Fruit fly (Drosophila melanogaster): ENCODE data around the gene CG17776.

Gene CG17776

dm6 chrX:2158668-2159163 is 25.8 kb upstream of the CG17776 start, which contains the start of gene wapl (continued):
- TF ChIP-seq sug (tag; optimal IDR thresholded peaks at IDR 0.05) = peak; percentile 49
- TF ChIP-seq tgo (GFP tag; IDR thresholded peaks at IDR 0.05) = no peak
- TF ChIP-seq CG15479 (GFP tag; optimal IDR thresholded peaks at IDR 0.05) = peak; percentile 51
- TF ChIP-seq Scr (GFP tag; IDR thresholded peaks at IDR 0.05; ENCODE audit: partially characterized antibody) = peak; percentile 94
- no peak for TF ChIP-seq tio (GFP tag; optimal IDR thresholded peaks at IDR 0.05)
- peak; percentile 69 for TF ChIP-seq CG14710 (tag; optimal IDR thresholded peaks at IDR 0.05)
- TF ChIP-seq Drgx (GFP tag; IDR thresholded peaks at IDR 0.05) = no peak
- peak; percentile 96 for TF ChIP-seq CG13287 (GFP tag; IDR thresholded peaks at IDR 0.05; ENCODE audit: partially characterized antibody)
- TF ChIP-seq CG10147 (GFP tag; optimal IDR thresholded peaks at IDR 0.05) = peak; percentile 25
- peak; percentile 95 for TF ChIP-seq pzg (GFP tag; optimal IDR thresholded peaks at IDR 0.05)
- TF ChIP-seq CG34224 (GFP tag; IDR thresholded peaks at IDR 0.05; ENCODE audit: partially characterized antibody) = peak; percentile 93
- peak; percentile 53; the same call in 1 of the 3 replicates for TF ChIP-seq Dbx (GFP tag; IDR thresholded peaks at IDR 0.05)
- peak; percentile 18 for TF ChIP-seq phol (tag; optimal IDR thresholded peaks at IDR 0.05)
- 0 out of 2 replicates have a peak, but pooled peaks have one; percentile 10 for TF ChIP-seq Ptx1 (GFP tag; IDR thresholded peaks at IDR 0.05)
- TF ChIP-seq CG1792 (GFP tag; optimal IDR thresholded peaks at IDR 0.05) = peak; percentile 8
- TF ChIP-seq CG9609 (GFP tag; optimal IDR thresholded peaks at IDR 0.05) = peak; percentile 0
- TF ChIP-seq CG9932 (GFP tag; IDR thresholded peaks at IDR 0.05) = peak; percentile 76
- TF ChIP-seq CG14965 (GFP tag; optimal IDR thresholded peaks at IDR 0.05; ENCODE audit: borderline replicate concordance) = no peak
- no peak for TF ChIP-seq CG31441 (GFP tag; IDR thresholded peaks at IDR 0.05)
- peak; percentile 25 for TF ChIP-seq jumu (GFP tag; optimal IDR thresholded peaks at IDR 0.05)
- TF ChIP-seq Abd-B (GFP tag; optimal IDR thresholded peaks at IDR 0.05) = no peak
- peak; percentile 81 for TF ChIP-seq sens (GFP tag)
- peak; percentile 93 for TF ChIP-seq CG16813 (GFP tag; IDR thresholded peaks at IDR 0.05; ENCODE audit: partially characterized antibody)
- TF ChIP-seq ttk (GFP tag; IDR thresholded peaks at IDR 0.05) = no peak
- peak; percentile 76 for TF ChIP-seq CG4360 (GFP tag; IDR thresholded peaks at IDR 0.05)
- TF ChIP-seq Ets65A (GFP tag) = peak; percentile 75
- TF ChIP-seq ato (GFP tag; IDR thresholded peaks at IDR 0.05; ENCODE audit: partially characterized antibody) = peak; percentile 93

- TF ChIP-seq dm (GFP tag; optimal IDR thresholded peaks at IDR 0.05) (no peak), BtbVII (GFP tag; optimal IDR thresholded peaks at IDR 0.05) (peak; percentile 23), grau (tag; optimal IDR thresholded peaks at IDR 0.05) (peak; percentile 8), chn (GFP tag; optimal IDR thresholded peaks at IDR 0.05) (no peak), pfk (GFP tag; optimal IDR thresholded peaks at IDR 0.05) (no peak), Aef1 (GFP tag; IDR thresholded peaks at IDR 0.05) (no peak), ara (GFP tag; IDR thresholded peaks at IDR 0.05) (no peak), exex (tag; optimal IDR thresholded peaks at IDR 0.05) (peak; percentile 70), CG11560 (tag; IDR thresholded peaks at IDR 0.05) (no peak), CG7786 (GFP tag; optimal IDR thresholded peaks at IDR 0.05) (no peak), abd-A (tag; optimal IDR thresholded peaks at IDR 0.05) (no peak), CG18764 (GFP tag; optimal IDR thresholded peaks at IDR 0.05) (no peak), Max (GFP tag; optimal IDR thresholded peaks at IDR 0.05) (no peak), CG4820 (GFP tag; optimal IDR thresholded peaks at IDR 0.05) (no peak), CG6813 (GFP tag; optimal IDR thresholded peaks at IDR 0.05) (peak; percentile 9), CG10431 (GFP tag; optimal IDR thresholded peaks at IDR 0.05) (no peak), CG8290 (GFP tag; optimal IDR thresholded peaks at IDR 0.05) (no peak), CG8290 (tag; optimal IDR thresholded peaks at IDR 0.05) (peak in 1 of 2 experiments; percentile 71), MESR4 (GFP tag; optimal IDR thresholded peaks at IDR 0.05) (no peak), CG13424 (tag; optimal IDR thresholded peaks at IDR 0.05) (peak; percentile 20), CG16813 (GFP tag; IDR thresholded peaks at IDR 0.05; ENCODE audit: partially characterized antibody) (no peak), Ravus (GFP tag; IDR thresholded peaks at IDR 0.05) (no peak), slp2 (GFP tag; optimal IDR thresholded peaks at IDR 0.05) (no peak), Bgb (GFP tag; IDR thresholded peaks at IDR 0.05; ENCODE audit: partially characterized antibody) (no peak), CG18599 (GFP tag; optimal IDR thresholded peaks at IDR 0.05) (peak; percentile 72)
Observed at dm6 chrX:2161020-2161419, 23.5 kb upstream of the CG17776 start.
